Worm (Caenorhabditis elegans): ENCODE measurements around the gene bre-5.

DNA sequence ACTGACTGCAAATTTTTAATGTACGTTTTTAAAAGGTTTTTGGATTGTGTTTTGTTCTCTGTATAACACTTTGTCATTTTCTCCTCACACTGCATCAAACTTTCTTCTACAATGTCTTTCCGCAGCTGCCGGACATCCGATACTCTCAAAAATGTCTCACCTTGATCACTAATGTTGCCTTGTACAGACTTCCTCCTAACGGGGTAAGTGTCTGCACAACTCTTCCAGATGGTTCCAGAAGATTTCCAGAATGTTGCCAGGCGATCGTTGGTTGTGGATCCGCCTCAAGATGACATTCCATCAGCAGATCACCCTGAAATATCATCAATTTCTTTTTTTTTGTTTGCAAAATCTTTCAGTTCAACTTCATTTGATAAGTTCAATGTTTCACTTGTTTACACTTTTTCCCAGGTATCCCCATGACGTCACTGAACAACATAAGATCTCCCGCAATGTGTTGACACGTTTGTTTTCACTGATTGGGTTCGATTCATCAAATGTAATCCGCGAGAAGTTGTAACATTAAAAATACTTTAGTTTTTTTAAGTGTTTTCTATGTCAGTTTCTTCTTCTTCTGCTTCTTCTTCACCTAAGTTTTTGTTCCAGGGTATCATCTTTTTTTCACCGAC lies 41.9 kb downstream of the bre-5 start:
- no peak for TF ChIP-seq elt-3 (tag; optimal IDR thresholded peaks at IDR 0.05)
- no peak for TF ChIP-seq gmeb-1 (tag; optimal IDR thresholded peaks at IDR 0.05)
- no peak for TF ChIP-seq ztf-4 (tag; optimal IDR thresholded peaks at IDR 0.05)
- no peak for TF ChIP-seq ceh-16 (tag; optimal IDR thresholded peaks at IDR 0.05)
- TF ChIP-seq unc-62 (GFP tag; optimal IDR thresholded peaks at IDR 0.05) = no peak
- TF ChIP-seq nhr-12 (tag; optimal IDR thresholded peaks at IDR 0.05) = no peak
